Worm (Caenorhabditis elegans): ENCODE measurements around the gene F46G10.2.

Gene F46G10.2

ce11 chrX:13354672-13355407 lies 32.1 kb downstream of the F46G10.2 start (continued):
- TF ChIP-seq efl-3 (GFP tag; optimal IDR thresholded peaks at IDR 0.05) (no peak), nhr-47 (tag; optimal IDR thresholded peaks at IDR 0.05) (peak; percentile 58), blmp-1 (tag; optimal IDR thresholded peaks at IDR 0.05) (peak; percentile 94), ceh-88 (GFP tag; IDR thresholded peaks at IDR 0.05) (no peak), egl-13 (tag; optimal IDR thresholded peaks at IDR 0.05) (no peak), aha-1 (tag; optimal IDR thresholded peaks at IDR 0.05) (no peak), lin-35 (GFP tag; optimal IDR thresholded peaks at IDR 0.05) (peak in 1 of 2 experiments; percentile 37), ama-1 (optimal IDR thresholded peaks at IDR 0.05) (no peak), pax-3 (tag; optimal IDR thresholded peaks at IDR 0.05) (no peak), snpc-4 (tag; optimal IDR thresholded peaks at IDR 0.05) (no peak), ceh-90 (tag; optimal IDR thresholded peaks at IDR 0.05) (no peak), mep-1 (tag; optimal IDR thresholded peaks at IDR 0.05) (peak; percentile 39), unc-130 (tag; optimal IDR thresholded peaks at IDR 0.05) (peak; percentile 44), xbp-1 (tag; optimal IDR thresholded peaks at IDR 0.05) (no peak), ceh-8 (GFP tag; optimal IDR thresholded peaks at IDR 0.05) (no peak), isw-1 (GFP tag; IDR thresholded peaks at IDR 0.05) (no peak), mdl-1 (tag; optimal IDR thresholded peaks at IDR 0.05) (no peak), hlh-17 (GFP tag; optimal IDR thresholded peaks at IDR 0.05; ENCODE audit: borderline replicate concordance) (no peak), alr-1 (tag; optimal IDR thresholded peaks at IDR 0.05; ENCODE audit: borderline replicate concordance) (no peak), zip-4 (GFP tag; optimal IDR thresholded peaks at IDR 0.05) (no peak), fkh-4 (tag; optimal IDR thresholded peaks at IDR 0.05; ENCODE audit: borderline replicate concordance) (no peak), elt-2 (tag; optimal IDR thresholded peaks at IDR 0.05) (peak; percentile 69), ces-1 (GFP tag; optimal IDR thresholded peaks at IDR 0.05) (no peak), unc-30 (tag; optimal IDR thresholded peaks at IDR 0.05) (no peak), C16A3.4 (tag; optimal IDR thresholded peaks at IDR 0.05) (peak; percentile 25), egl-27 (tag; optimal IDR thresholded peaks at IDR 0.05) (peak in 1 of 2 experiments; percentile 37), zag-1 (tag; optimal IDR thresholded peaks at IDR 0.05) (no peak), ztf-4 (tag; optimal IDR thresholded peaks at IDR 0.05) (peak; percentile 27), vab-15 (tag; optimal IDR thresholded peaks at IDR 0.05) (no peak), ztf-11 (tag; optimal IDR thresholded peaks at IDR 0.05) (no peak), pqm-1 (tag; optimal IDR thresholded peaks at IDR 0.05) (no peak), hpl-2 (GFP tag; optimal IDR thresholded peaks at IDR 0.05) (no peak), ceh-63 (GFP tag; optimal IDR thresholded peaks at IDR 0.05) (no peak), aly-2 (tag; optimal IDR thresholded peaks at IDR 0.05) (no peak), nhr-76 (tag; optimal IDR thresholded peaks at IDR 0.05) (no peak), nhr-85 (tag) (peak; percentile 90), lin-15B (tag; optimal IDR thresholded peaks at IDR 0.05) (no peak), nhr-28 (tag; optimal IDR thresholded peaks at IDR 0.05) (no peak), nhr-90 (tag; optimal IDR thresholded peaks at IDR 0.05; ENCODE audit: poor library complexity) (peak; percentile 34), nhr-77 (tag; optimal IDR thresholded peaks at IDR 0.05) (no peak), efl-1 (optimal IDR thresholded peaks at IDR 0.05) (no peak), efl-1 (GFP tag; optimal IDR thresholded peaks at IDR 0.05 in 1 of 2) (no peak), sptf-1 (tag; optimal IDR thresholded peaks at IDR 0.05) (no peak), F16B12.6 (tag; optimal IDR thresholded peaks at IDR 0.05) (no peak), Y116A8C.19 (tag; optimal IDR thresholded peaks at IDR 0.05; ENCODE audit: borderline replicate concordance) (no peak), swsn-7 (tag; optimal IDR thresholded peaks at IDR 0.05) (no peak), nhr-84 (tag; optimal IDR thresholded peaks at IDR 0.05) (no peak), pag-3 (tag; optimal IDR thresholded peaks at IDR 0.05; ENCODE audit: borderline replicate concordance, insufficient read depth) (no peak), C34B4.2 (tag; optimal IDR thresholded peaks at IDR 0.05) (no peak), nhr-12 (tag; optimal IDR thresholded peaks at IDR 0.05) (no peak), snu-23 (GFP tag; optimal IDR thresholded peaks at IDR 0.05) (peak; percentile 62), mef-2 (tag; optimal IDR thresholded peaks at IDR 0.05) (no peak), sup-37 (GFP tag; optimal IDR thresholded peaks at IDR 0.05) (no peak)

All from whole organism, L1 larva.